Worm (Caenorhabditis elegans) whole organism, L4/young adult: ENCODE data around the gene mcm-7.
"Not testable (repeated sequence)": the region's sequence is repeated elsewhere in the genome, so short reads cannot be mapped to it uniquely, and the experiment has no call there.

Source experiments
- W03F9.2 ChIP-seq: fragments of 150-350 bp; optimal IDR thresholded peaks from 2 replicates; lab custom pipeline; 2014; ENCODE audit warnings: missing biosample characterization, missing genetic modification characterization
- dao-5 ChIP-seq: sonication (generic microtip); optimal IDR thresholded peaks from 2 replicates; lab custom pipeline; 2016; ENCODE audit warnings: missing genotype, missing genetic modification characterization, moderate library complexity, missing compliant biosample characterization
- him-1 ChIP-seq: sonication (generic microtip); optimal IDR thresholded peaks from 2 replicates; lab custom pipeline; 2016; ENCODE audit warnings: missing genotype, missing genetic modification reagents, missing genetic modification characterization, missing compliant biosample characterization

Gene mcm-7

ce11 chrV:4346799-4347198 lies at the start of gene mcm-7:
mcm-7 (plus strand) TSS chrV:4347166.
- TF ChIP-seq dao-5 (no peak), him-1 (no peak), W03F9.2 (tag; lab: Kevin White, UChicago) (no peak)

- TF ChIP-seq dao-5 (no peak), him-1 (no peak), W03F9.2 (tag; lab: Kevin White, UChicago) (no peak)
Observed at ce11 chrV:4298579-4298978, 48.4 kb upstream of the mcm-7 start, which contains the start of gene ZC132.11. ZC132.11 (minus strand) TSS chrV:4298679.

- TF ChIP-seq W03F9.2 (tag; lab: Kevin White, UChicago): no peak
- TF ChIP-seq dao-5: no peak
- TF ChIP-seq him-1: no peak
Observed at ce11 chrV:4299741-4300140, 47.2 kb upstream of the mcm-7 start, which contains the start of gene ZC132.3. ZC132.3 (minus strand) TSS chrV:4299841.

ce11 chrV:4302842-4303241 lies 44.1 kb upstream of the mcm-7 start:
- TF ChIP-seq dao-5 (no peak), W03F9.2 (tag; lab: Kevin White, UChicago) (no peak), him-1 (no peak)

- no peak for TF ChIP-seq W03F9.2 (tag; lab: Kevin White, UChicago)
- no peak for TF ChIP-seq him-1
- TF ChIP-seq dao-5: no peak
Observed at ce11 chrV:4303793-4304192, 43.2 kb upstream of the mcm-7 start.

- TF ChIP-seq him-1: no peak
- no peak for TF ChIP-seq W03F9.2 (tag; lab: Kevin White, UChicago)
- TF ChIP-seq dao-5: no peak
Observed at ce11 chrV:4304240-4304639, 42.7 kb upstream of the mcm-7 start.

ce11 chrV:4315057-4315456 lies 31.9 kb upstream of the mcm-7 start, which contains the start of gene srh-192:
srh-192 (minus strand) TSS chrV:4315157.
- no peak for TF ChIP-seq W03F9.2 (tag; lab: Kevin White, UChicago)
- no peak for TF ChIP-seq dao-5
- no peak for TF ChIP-seq him-1

ce11 chrV:4319867-4320266 lies 27.1 kb upstream of the mcm-7 start, which contains the start of gene ZC132.9:
ZC132.9 (minus strand) TSS chrV:4319967.
- TF ChIP-seq him-1: no peak
- no peak for TF ChIP-seq W03F9.2 (tag; lab: Kevin White, UChicago)
- TF ChIP-seq dao-5: no peak

ce11 chrV:4322706-4323105 lies 24.3 kb upstream of the mcm-7 start, which contains the start of gene R02D1.2:
R02D1.2 (minus strand) TSS chrV:4322806.
- TF ChIP-seq W03F9.2 (tag; lab: Kevin White, UChicago): no peak
- TF ChIP-seq dao-5: no peak
- TF ChIP-seq him-1: no peak

- TF ChIP-seq dao-5 (no peak), W03F9.2 (tag; lab: Kevin White, UChicago) (no peak), him-1 (no peak)
Observed at ce11 chrV:4325415-4325814, 21.6 kb upstream of the mcm-7 start, which contains the start of gene nhr-125. nhr-125 (minus strand) TSS chrV:4325515.

ce11 chrV:4326841-4327240 lies 20.1 kb upstream of the mcm-7 start, which contains the start of gene D2063.1:
D2063.1 (plus strand) TSS chrV:4327121.
- TF ChIP-seq him-1 (no peak), dao-5 (no peak), W03F9.2 (tag; lab: Kevin White, UChicago) (no peak)

ce11 chrV:4330820-4331219 lies 16.1 kb upstream of the mcm-7 start:
- TF ChIP-seq W03F9.2 (tag; lab: Kevin White, UChicago): no peak
- no peak for TF ChIP-seq him-1
- TF ChIP-seq dao-5: no peak

- TF ChIP-seq him-1 (no peak), dao-5 (no peak), W03F9.2 (tag; lab: Kevin White, UChicago) (no peak)
Observed at ce11 chrV:4332450-4332849, 14.5 kb upstream of the mcm-7 start, which contains the start of gene oac-12. oac-12 (minus strand) TSS chrV:4332550.

ce11 chrV:4336462-4336861 lies 10.5 kb upstream of the mcm-7 start, which contains the start of gene irld-1:
irld-1 (plus strand) TSS chrV:4336762.
- TF ChIP-seq him-1; W03F9.2 (tag; lab: Kevin White, UChicago); dao-5: not testable (repeated sequence)

- TF ChIP-seq W03F9.2 (tag; lab: Kevin White, UChicago): no peak
- no peak for TF ChIP-seq him-1
- TF ChIP-seq dao-5: no peak
Observed at ce11 chrV:4339479-4339878, 7.5 kb upstream of the mcm-7 start.

ce11 chrV:4341208-4341607 lies 5.8 kb upstream of the mcm-7 start, which contains the start of gene glrx-3:
glrx-3 (minus strand) TSS chrV:4341308.
- TF ChIP-seq him-1 (no peak), dao-5 (no peak), W03F9.2 (tag; lab: Kevin White, UChicago) (no peak)
